Worm (Caenorhabditis elegans): ENCODE results near the gene M110.9.

The M110.9 gene

DNA sequence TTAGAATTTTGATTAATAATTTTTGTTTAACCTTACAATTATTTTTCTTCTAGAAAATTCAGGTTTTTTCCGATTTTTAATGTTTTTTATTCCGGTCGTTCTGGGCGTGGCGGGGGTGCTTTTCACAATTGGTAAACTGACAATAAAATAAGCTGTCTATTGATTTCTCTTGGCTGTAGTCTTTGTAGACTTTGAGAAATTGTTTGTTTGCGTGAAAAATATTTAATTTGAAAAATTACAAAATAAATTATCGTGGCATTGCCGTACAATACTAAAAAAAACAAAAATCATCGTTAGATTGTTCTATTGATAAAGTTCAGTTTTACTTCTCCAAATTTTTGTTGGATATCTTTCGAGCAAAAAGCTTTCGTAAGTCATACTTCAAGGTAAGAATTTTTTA, 15.4 kb downstream of the M110.9 start, which contains the start of gene F35C11.3:
TSS of gene F35C11.3 (plus strand) at position 301 of the 400 bp plus-strand sequence.
- TF ChIP-seq nhr-6 (tag; optimal IDR thresholded peaks at IDR 0.05) (no peak), zip-2 (tag; optimal IDR thresholded peaks at IDR 0.05) (no peak)

DNA sequence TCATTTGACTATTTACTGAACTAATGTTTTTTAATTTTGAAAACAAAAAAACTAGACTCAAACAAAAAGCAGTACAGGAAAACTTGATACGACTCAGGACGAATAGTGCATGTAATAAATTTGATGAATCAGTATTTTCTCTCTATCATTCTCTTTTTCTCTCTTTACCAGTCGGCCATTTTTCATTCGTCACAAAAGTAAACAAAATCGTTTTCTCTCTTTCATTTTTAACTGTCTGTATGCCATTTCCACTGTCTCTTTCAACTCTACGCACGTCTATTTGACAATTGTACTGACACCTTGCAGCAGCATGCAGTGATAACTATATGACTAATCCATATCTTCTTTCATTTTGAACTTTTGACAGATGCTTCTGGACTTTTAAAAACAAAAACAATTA, 17.7 kb downstream of the M110.9 start, which contains the start of the genes F35C11.2 and F35C11.4:
TSS of gene F35C11.2 (minus strand) at position 90 of the 400 bp plus-strand sequence.
TSS of gene F35C11.4 (plus strand) at position 260 of the 400 bp plus-strand sequence.
- peak; percentile 31 for TF ChIP-seq nhr-48 (tag; optimal IDR thresholded peaks at IDR 0.05)
- no peak for TF ChIP-seq spr-3 (GFP tag; optimal IDR thresholded peaks at IDR 0.05)
- TF ChIP-seq tra-1 (GFP tag; IDR thresholded peaks at IDR 0.05): 0 out of 2 replicates have a peak, but pooled peaks have one; percentile 38
- no peak for TF ChIP-seq ceh-62 (tag; optimal IDR thresholded peaks at IDR 0.05)
- TF ChIP-seq spr-1 (tag; optimal IDR thresholded peaks at IDR 0.05): no peak
- TF ChIP-seq pqm-1 (tag; optimal IDR thresholded peaks at IDR 0.05): peak; percentile 64
- peak; percentile 16 for TF ChIP-seq T20F7.1 (GFP tag; optimal IDR thresholded peaks at IDR 0.05)
- TF ChIP-seq hlh-11 (tag; optimal IDR thresholded peaks at IDR 0.05): peak; percentile 80
- TF ChIP-seq ceh-82 (tag; optimal IDR thresholded peaks at IDR 0.05): no peak
- TF ChIP-seq pha-4 (GFP tag; IDR thresholded peaks at IDR 0.05): no peak
- TF ChIP-seq pha-4 (tag; optimal IDR thresholded peaks at IDR 0.05): peak; percentile 25
- TF ChIP-seq snpc-4 (tag; optimal IDR thresholded peaks at IDR 0.05): no peak
- peak; percentile 43; the same call in 1 of the 2 replicates for TF ChIP-seq php-3 (GFP tag; IDR thresholded peaks at IDR 0.05)
- no peak for TF ChIP-seq unc-130 (GFP tag; optimal IDR thresholded peaks at IDR 0.05)
- peak; percentile 25 for TF ChIP-seq aha-1 (tag)
- no peak for TF ChIP-seq egl-27 (tag; optimal IDR thresholded peaks at IDR 0.05)
- TF ChIP-seq dmd-6 (GFP tag; IDR thresholded peaks at IDR 0.05): peak; percentile 89
- no peak for TF ChIP-seq lsy-2 (tag; optimal IDR thresholded peaks at IDR 0.05)
- TF ChIP-seq dve-1 (tag; optimal IDR thresholded peaks at IDR 0.05; ENCODE audit: insufficient read depth): peak; percentile 79
- TF ChIP-seq daf-16 (GFP tag; optimal IDR thresholded peaks at IDR 0.05): peak in 1 of 2 experiments; percentile 63
- TF ChIP-seq daf-16 (tag; optimal IDR thresholded peaks at IDR 0.05): peak; percentile 85
- peak; percentile 70 for TF ChIP-seq nhr-28 (tag; optimal IDR thresholded peaks at IDR 0.05)
- TF ChIP-seq daf-12 (tag; optimal IDR thresholded peaks at IDR 0.05): no peak
- no peak for TF ChIP-seq nhr-6 (tag; optimal IDR thresholded peaks at IDR 0.05)

DNA sequence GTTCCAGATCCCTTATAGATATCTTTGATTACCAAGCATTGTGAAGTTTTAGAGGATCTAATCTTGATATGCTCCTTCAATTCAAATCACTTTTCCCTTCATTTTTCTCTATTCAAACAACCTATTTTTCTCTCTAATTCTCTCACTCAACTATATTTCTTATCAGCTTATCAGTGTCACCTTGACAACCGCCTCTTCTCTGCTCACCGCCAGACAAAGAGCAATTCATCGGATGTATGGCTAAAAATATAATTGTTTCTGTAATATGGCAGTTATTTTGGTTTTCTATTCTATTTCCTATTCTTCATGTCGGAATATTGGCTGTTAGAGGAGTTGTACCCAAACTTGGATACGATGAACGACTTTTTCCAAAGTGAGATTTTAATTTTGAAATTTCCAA, 18.6 kb downstream of the M110.9 start:
- TF ChIP-seq daf-16 (GFP tag; optimal IDR thresholded peaks at IDR 0.05): no peak
- peak; percentile 4 for TF ChIP-seq daf-16 (tag; optimal IDR thresholded peaks at IDR 0.05)
- TF ChIP-seq T26A8.4 (GFP tag; IDR thresholded peaks at IDR 0.05): no peak
- no peak for TF ChIP-seq ctbp-1 (GFP tag; IDR thresholded peaks at IDR 0.05)
- TF ChIP-seq hlh-11 (tag; optimal IDR thresholded peaks at IDR 0.05): no peak
- TF ChIP-seq dve-1 (tag; optimal IDR thresholded peaks at IDR 0.05; ENCODE audit: insufficient read depth): peak; percentile 28

DNA sequence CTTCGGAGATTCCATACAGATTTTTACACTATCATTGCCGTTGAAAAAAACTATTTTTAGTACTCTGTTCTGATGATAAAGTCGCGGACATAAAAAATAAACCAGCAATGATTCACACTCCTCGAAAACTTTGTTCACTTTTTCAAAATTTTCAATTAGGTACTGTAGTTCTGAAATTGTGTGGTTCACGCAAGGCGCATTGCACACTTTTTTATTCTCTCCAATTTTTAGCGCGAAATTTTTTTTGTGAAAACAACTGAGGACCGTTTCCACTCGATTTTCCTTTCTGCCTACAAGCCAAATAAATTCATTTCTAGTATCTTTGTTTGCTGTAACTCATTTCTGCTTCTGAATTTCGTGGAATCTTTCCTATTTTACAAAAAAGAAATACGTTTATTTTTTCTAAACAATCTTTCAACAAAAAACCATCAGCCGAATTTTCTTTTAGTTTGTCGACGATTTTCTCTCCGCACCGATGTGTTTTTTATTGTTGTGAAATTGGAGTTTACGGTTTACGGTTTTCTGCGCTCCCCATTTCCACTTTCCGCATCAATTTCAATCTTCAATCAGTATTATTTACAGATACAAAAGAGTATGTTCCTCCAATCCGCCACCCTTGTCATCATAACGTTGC, 22.2 kb downstream of the M110.9 start, which contains the start of gene F35C11.5:
TSS of gene F35C11.5 (plus strand) at position 584 of the 634 bp plus-strand sequence.
- TF ChIP-seq unc-130 (GFP tag; optimal IDR thresholded peaks at IDR 0.05) (peak; percentile 46), egl-43 (GFP tag; IDR thresholded peaks at IDR 0.05) (no peak)

DNA sequence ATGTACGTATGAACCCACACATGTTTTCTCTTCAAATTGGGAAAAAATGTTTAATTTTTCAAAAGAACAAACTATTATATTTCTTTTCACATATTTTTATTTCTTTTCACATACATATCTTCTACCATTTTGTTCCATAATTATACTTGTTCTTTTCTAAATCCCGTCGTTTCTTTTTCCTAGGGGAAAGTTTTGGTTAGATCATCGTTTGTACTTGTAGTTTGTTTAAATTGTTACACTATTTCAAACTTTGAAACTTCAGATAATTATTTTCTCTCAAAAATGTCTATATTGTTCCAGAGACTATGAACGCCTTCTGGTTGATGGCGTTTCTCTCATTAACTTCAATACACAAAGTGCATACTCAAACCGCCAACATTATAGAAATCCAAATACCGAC, 24.9 kb downstream of the M110.9 start, which contains the start of gene F35C11.7:
TSS of gene F35C11.7 (plus strand) at position 301 of the 400 bp plus-strand sequence.
- TF ChIP-seq madf-5 (GFP tag; IDR thresholded peaks at IDR 0.05) (no peak), cey-2 (tag; optimal IDR thresholded peaks at IDR 0.05; ENCODE audit: borderline replicate concordance, insufficient read depth) (no peak), nhr-6 (tag; optimal IDR thresholded peaks at IDR 0.05) (no peak), daf-8 (GFP tag; IDR thresholded peaks at IDR 0.05) (no peak), mep-1 (tag; optimal IDR thresholded peaks at IDR 0.05) (no peak), nhr-41 (GFP tag; IDR thresholded peaks at IDR 0.05) (no peak), php-3 (GFP tag; IDR thresholded peaks at IDR 0.05) (no peak), daf-16 (GFP tag; optimal IDR thresholded peaks at IDR 0.05) (no peak), daf-16 (tag; optimal IDR thresholded peaks at IDR 0.05) (no peak), nhr-76 (tag; optimal IDR thresholded peaks at IDR 0.05) (no peak)

Measured in whole organism, L4 larva.